Worm (Caenorhabditis elegans) whole organism, L2 larva: Measurements from ENCODE around the gene lips-11.

ENCODE experiments used
- C34F6.9 ChIP-seq: fragments of 150-350 bp; optimal IDR thresholded peaks from 2 replicates; lab custom pipeline; 2014; ENCODE audit warnings: missing biosample characterization, missing genetic modification characterization
- F13H6.1 ChIP-seq: sonication (generic microtip); optimal IDR thresholded peaks from 2 replicates; lab custom pipeline; 2016; ENCODE audit warnings: missing genetic modification characterization, missing compliant biosample characterization
- Y55F3AM.14 ChIP-seq: fragments of 200-800 bp; sonication (Bioruptor generic); optimal IDR thresholded peaks from 2 replicates; lab custom pipeline; 2018; ENCODE audit warnings: mild to moderate bottlenecking, missing genetic modification characterization, missing compliant biosample characterization
- ZK546.5 ChIP-seq: sonication (generic microtip); optimal IDR thresholded peaks from 2 replicates; lab custom pipeline; 2017; ENCODE audit warnings: missing biosample characterization, missing genetic modification characterization
- aly-2 ChIP-seq: fragments of 150-350 bp; optimal IDR thresholded peaks from 2 replicates; lab custom pipeline; 2014; ENCODE audit warnings: missing biosample characterization, missing genetic modification characterization
- ama-1 ChIP-seq: fragments of 150-350 bp; optimal IDR thresholded peaks from 2 replicates; lab custom pipeline; 2018; ENCODE audit warnings: inconsistent platforms
- blmp-1 ChIP-seq: sonication (generic microtip); optimal IDR thresholded peaks from 2 replicates; lab custom pipeline; 2017; ENCODE audit warnings: missing genetic modification characterization, mild to moderate bottlenecking, missing compliant biosample characterization, antibody characterized with exemption, moderate library complexity; ENCODE audit not compliant: insufficient read depth
- ceh-82 ChIP-seq: fragments of 150-350 bp; optimal IDR thresholded peaks from 2 replicates; lab custom pipeline; 2014; ENCODE audit warnings: missing biosample characterization, missing genetic modification characterization
- crh-2 ChIP-seq: sonication (generic microtip); optimal IDR thresholded peaks from 2 replicates; lab custom pipeline; 2017; ENCODE audit warnings: missing biosample characterization, missing genetic modification characterization
- dmd-4 ChIP-seq: sonication (generic microtip); optimal IDR thresholded peaks from 2 replicates; lab custom pipeline; 2017; ENCODE audit warnings: missing biosample characterization, missing genetic modification characterization
- egl-27 ChIP-seq: sonication (generic microtip); optimal IDR thresholded peaks from 3 replicates; lab custom pipeline; 2017; ENCODE audit warnings: missing biosample characterization, missing genetic modification reagents, missing genetic modification characterization
- elt-1 ChIP-seq: fragments of 150-350 bp; optimal IDR thresholded peaks from 2 replicates; lab custom pipeline; 2014; ENCODE audit warnings: missing biosample characterization, missing genetic modification characterization
- fos-1 ChIP-seq: fragments of 150-350 bp; optimal IDR thresholded peaks from 2 replicates; lab custom pipeline; 2014; ENCODE audit warnings: missing biosample characterization, missing genetic modification characterization
- gmeb-1 ChIP-seq: fragments of 150-350 bp; optimal IDR thresholded peaks from 2 replicates; lab custom pipeline; 2014; ENCODE audit warnings: missing biosample characterization, missing genetic modification characterization
- lin-13 ChIP-seq: fragments of 150-350 bp; optimal IDR thresholded peaks from 2 replicates; lab custom pipeline; 2014; ENCODE audit warnings: missing biosample characterization, missing genetic modification reagents, missing genetic modification characterization
- lin-39 ChIP-seq: fragments of 150-350 bp; optimal IDR thresholded peaks from 2 replicates; lab custom pipeline; 2014; ENCODE audit warnings: missing biosample characterization, missing genetic modification reagents, missing genetic modification characterization
- lsy-2 ChIP-seq, 2 experiments: fragments of 150-350 bp in 1 of 2; sonication (generic microtip) in 1 of 2; optimal IDR thresholded peaks; 2 replicates each; lab custom pipeline; 2014 to 2017; ENCODE audit warnings: missing biosample characterization in 2 of 2, missing genetic modification characterization in 2 of 2
- mab-5 ChIP-seq: fragments of 150-350 bp; optimal IDR thresholded peaks from 2 replicates; lab custom pipeline; 2014; ENCODE audit warnings: missing biosample characterization, missing genetic modification characterization
- mbf-1 ChIP-seq: sonication (generic microtip); optimal IDR thresholded peaks from 2 replicates; lab custom pipeline; 2017; ENCODE audit warnings: missing biosample characterization, missing genetic modification characterization
- mdl-1 ChIP-seq, 2 experiments: fragments of 150-350 bp in 1 of 2; sonication (generic microtip) in 1 of 2; optimal IDR thresholded peaks; 2 replicates each; lab custom pipeline; 2017; ENCODE audit warnings: missing biosample characterization in 2 of 2, missing genetic modification characterization in 2 of 2
- nhr-10 ChIP-seq: sonication (generic microtip); optimal IDR thresholded peaks from 2 replicates; lab custom pipeline; 2017; ENCODE audit warnings: missing biosample characterization, missing genetic modification characterization
- nhr-11 ChIP-seq: fragments of 150-350 bp; optimal IDR thresholded peaks from 2 replicates; lab custom pipeline; 2014; ENCODE audit warnings: missing biosample characterization, missing genetic modification characterization
- nhr-12 ChIP-seq: fragments of 150-350 bp; optimal IDR thresholded peaks from 2 replicates; lab custom pipeline; 2014; ENCODE audit warnings: missing biosample characterization, missing genetic modification characterization
- nhr-129 ChIP-seq: fragments of 150-350 bp; optimal IDR thresholded peaks from 2 replicates; lab custom pipeline; 2014; ENCODE audit warnings: missing biosample characterization, missing genetic modification characterization
- nhr-21 ChIP-seq: fragments of 150-350 bp; optimal IDR thresholded peaks from 2 replicates; lab custom pipeline; 2014; ENCODE audit warnings: missing biosample characterization, missing genetic modification characterization
- nhr-237 ChIP-seq: fragments of 150-350 bp; optimal IDR thresholded peaks from 2 replicates; lab custom pipeline; 2014; ENCODE audit warnings: missing biosample characterization, missing genetic modification characterization
- nhr-25 ChIP-seq: fragments of 150-350 bp; sonication (generic microtip); optimal IDR thresholded peaks from 3 replicates; lab custom pipeline; 2014; ENCODE audit warnings: missing biosample characterization, missing genetic modification characterization
- nhr-77 ChIP-seq: fragments of 150-350 bp; optimal IDR thresholded peaks from 2 replicates; lab custom pipeline; 2014; ENCODE audit warnings: missing biosample characterization, missing genetic modification characterization
- peb-1 ChIP-seq: fragments of 150-350 bp; optimal IDR thresholded peaks from 2 replicates; lab custom pipeline; 2014; ENCODE audit warnings: missing biosample characterization, missing genetic modification characterization
- sma-3 ChIP-seq: sonication (generic microtip); optimal IDR thresholded peaks from 2 replicates; lab custom pipeline; 2016; ENCODE audit warnings: missing genetic modification reagents, missing genetic modification characterization, missing compliant biosample characterization
- sma-9 ChIP-seq, 2 experiments: fragments of 150-350 bp in 1 of 2; sonication (generic microtip) in 1 of 2; optimal IDR thresholded peaks; 2 replicates each; lab custom pipeline; 2014 to 2016; ENCODE audit warnings: missing genetic modification characterization in 2 of 2, mild to moderate bottlenecking in 1 of 2, missing biosample characterization in 1 of 2, missing compliant biosample characterization in 1 of 2, missing genetic modification reagents in 1 of 2, moderate library complexity in 1 of 2
- snpc-4 ChIP-seq: fragments of 150-350 bp; optimal IDR thresholded peaks from 2 replicates; lab custom pipeline; 2014; ENCODE audit warnings: missing biosample characterization, missing genetic modification characterization
- unc-39 ChIP-seq: fragments of 150-350 bp; optimal IDR thresholded peaks from 2 replicates; lab custom pipeline; 2014; ENCODE audit warnings: missing biosample characterization, missing genetic modification characterization
- unc-55 ChIP-seq: fragments of 150-350 bp; sonication (generic microtip); optimal IDR thresholded peaks from 3 replicates; lab custom pipeline; 2014; ENCODE audit warnings: missing biosample characterization, missing genetic modification reagents, missing genetic modification characterization
- unc-62 ChIP-seq: fragments of 150-350 bp; optimal IDR thresholded peaks from 2 replicates; lab custom pipeline; 2014; ENCODE audit warnings: missing biosample characterization, missing genetic modification reagents, missing genetic modification characterization
- zag-1 ChIP-seq: fragments of 150-350 bp; optimal IDR thresholded peaks from 2 replicates; lab custom pipeline; 2014; ENCODE audit warnings: missing biosample characterization, missing genetic modification characterization
- ztf-1 ChIP-seq: fragments of 200-800 bp; sonication (Bioruptor generic); conservative IDR thresholded peaks from 2 replicates; pipeline ENCODE4 v1.3.6; 2022; ENCODE audit warnings: missing genetic modification characterization, missing compliant biosample characterization
- ztf-11 ChIP-seq: sonication (generic microtip); optimal IDR thresholded peaks from 2 replicates; lab custom pipeline; 2017; ENCODE audit warnings: missing biosample characterization, missing genetic modification characterization

The lips-11 gene

DNA sequence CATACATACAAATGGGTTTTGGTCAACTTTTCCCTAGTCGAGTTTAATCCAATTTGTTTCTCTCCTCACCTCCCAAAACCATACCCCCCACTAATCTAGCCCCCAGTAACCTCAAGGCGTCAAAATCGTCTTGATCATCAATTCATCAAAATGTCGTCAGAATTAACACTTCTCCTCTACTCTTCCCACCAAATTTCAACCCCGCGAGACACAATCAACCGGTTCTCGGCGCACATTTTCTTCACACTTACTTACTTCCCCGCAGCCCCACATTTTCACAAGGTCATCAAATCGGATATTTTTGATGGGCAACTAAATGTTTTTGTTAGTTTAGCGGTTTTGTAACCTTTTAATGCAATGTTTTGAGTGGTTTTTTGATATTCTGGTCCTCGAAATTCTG lies 20.1 kb downstream of the lips-11 start:
- peak; percentile 33 for TF ChIP-seq snpc-4 (tag; lab: Kevin White, UChicago)
- peak; percentile 10 for TF ChIP-seq nhr-129 (tag; lab: Kevin White, UChicago)
- TF ChIP-seq nhr-25 (tag; lab: Kevin White, UChicago), result peak; percentile 59
- TF ChIP-seq mdl-1 (tag; optimal IDR thresholded peaks at IDR 0.05; lab: Kevin White, UChicago), result no peak
- TF ChIP-seq blmp-1 (tag; lab: Kevin White, UChicago), result peak; percentile 0
- no peak for TF ChIP-seq unc-62 (GFP tag; lab: Kevin White, UChicago)

- TF ChIP-seq nhr-12 (tag; lab: Kevin White, UChicago) (no peak), nhr-25 (tag; lab: Kevin White, UChicago) (peak; percentile 67), nhr-21 (tag; lab: Kevin White, UChicago) (no peak), blmp-1 (tag; lab: Kevin White, UChicago) (peak; percentile 51), F13H6.1 (peak; percentile 2), fos-1 (tag; lab: Kevin White, UChicago) (no peak), nhr-77 (tag; lab: Kevin White, UChicago) (no peak), nhr-237 (no peak), nhr-11 (tag; lab: Kevin White, UChicago) (no peak), ama-1 (no peak)
Observed at ce11 chrII:1088527-1089230, 22.1 kb downstream of the lips-11 start.

DNA sequence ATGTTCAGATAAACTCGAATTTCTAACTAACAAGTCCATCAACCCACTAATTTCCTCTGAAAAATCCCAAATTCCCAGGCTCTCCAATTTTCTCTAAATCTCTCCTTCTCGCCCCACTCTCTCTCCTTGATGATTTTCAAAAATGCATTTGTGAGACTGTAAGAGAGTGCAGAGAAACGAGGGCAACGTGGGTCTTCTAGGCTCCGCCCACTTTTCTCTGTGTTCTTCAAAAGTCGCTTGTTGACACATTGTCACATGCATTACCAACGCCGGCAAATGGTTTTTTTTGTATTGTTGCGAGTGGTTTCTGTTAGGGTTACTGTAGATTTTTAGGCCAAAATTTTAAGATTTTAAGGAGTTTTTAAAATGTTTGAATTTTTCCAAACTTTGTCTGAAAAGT lies 24.3 kb downstream of the lips-11 start:
- TF ChIP-seq nhr-12 (tag; lab: Kevin White, UChicago) (no peak), lsy-2 (tag; optimal IDR thresholded peaks at IDR 0.05; lab: Kevin White, UChicago) (no peak), mdl-1 (tag; optimal IDR thresholded peaks at IDR 0.05; lab: Kevin White, UChicago) (peak in 1 of 2 experiments; percentile 11), sma-9 (GFP tag; optimal IDR thresholded peaks at IDR 0.05; lab: Kevin White, UChicago) (peak; percentile 3), sma-9 (tag; optimal IDR thresholded peaks at IDR 0.05; lab: Kevin White, UChicago) (no peak), aly-2 (tag; lab: Kevin White, UChicago) (no peak), nhr-10 (tag; lab: Kevin White, UChicago) (no peak), nhr-11 (tag; lab: Kevin White, UChicago) (no peak), ZK546.5 (no peak), lin-13 (GFP tag; lab: Kevin White, UChicago) (no peak), nhr-25 (tag; lab: Kevin White, UChicago) (peak; percentile 26), mab-5 (tag; lab: Kevin White, UChicago) (no peak)

- no peak for TF ChIP-seq dmd-4 (tag; lab: Kevin White, UChicago)
- TF ChIP-seq aly-2 (tag; lab: Kevin White, UChicago), result no peak
- no peak for TF ChIP-seq F13H6.1
- TF ChIP-seq unc-55 (GFP tag; lab: Kevin White, UChicago), result no peak
- no peak for TF ChIP-seq fos-1 (tag; lab: Kevin White, UChicago)
Observed at ce11 chrII:1085546-1085945, 25.3 kb downstream of the lips-11 start.

- TF ChIP-seq lin-39 (no peak), lin-13 (GFP tag; lab: Kevin White, UChicago) (peak; percentile 38), nhr-237 (no peak), sma-9 (GFP tag; optimal IDR thresholded peaks at IDR 0.05; lab: Kevin White, UChicago) (peak; percentile 74), sma-9 (tag; optimal IDR thresholded peaks at IDR 0.05; lab: Kevin White, UChicago) (no peak), Y55F3AM.14 (GFP tag; lab: Kevin White, UChicago) (no peak), dmd-4 (tag; lab: Kevin White, UChicago) (no peak), ceh-82 (no peak), mbf-1 (tag; lab: Kevin White, UChicago) (no peak), peb-1 (tag; lab: Kevin White, UChicago) (no peak), ama-1 (no peak), elt-1 (tag; lab: Kevin White, UChicago) (no peak), mab-5 (tag; lab: Kevin White, UChicago) (peak; percentile 33), ztf-1 (GFP tag; lab: Robert Waterston, UW) (no peak), nhr-129 (tag; lab: Kevin White, UChicago) (peak; percentile 71), ZK546.5 (no peak), sma-3 (GFP tag; lab: Kevin White, UChicago) (no peak), lsy-2 (tag; optimal IDR thresholded peaks at IDR 0.05; lab: Kevin White, UChicago) (peak; percentile 30 to 69), zag-1 (tag; lab: Kevin White, UChicago) (no peak), aly-2 (tag; lab: Kevin White, UChicago) (no peak), gmeb-1 (tag; lab: Kevin White, UChicago) (no peak), nhr-10 (tag; lab: Kevin White, UChicago) (no peak), C34F6.9 (tag; lab: Kevin White, UChicago) (peak; percentile 57), unc-55 (GFP tag; lab: Kevin White, UChicago) (peak; percentile 46), mdl-1 (tag; optimal IDR thresholded peaks at IDR 0.05; lab: Kevin White, UChicago) (no peak), crh-2 (tag; lab: Kevin White, UChicago) (peak; percentile 48), ztf-11 (no peak), F13H6.1 (peak; percentile 90), unc-39 (tag; lab: Kevin White, UChicago) (no peak), egl-27 (tag; lab: Kevin White, UChicago) (peak; percentile 60)
Observed at ce11 chrII:1084899-1085298, 25.9 kb downstream of the lips-11 start.
